Worm (Caenorhabditis elegans) whole organism, L1 larva: ENCODE measurements around the gene C45G9.10.

Source experiments
- C16A3.4 ChIP-seq: fragments of 150-350 bp; optimal IDR thresholded peaks from 2 replicates; lab custom pipeline; 2014; ENCODE audit warnings: missing biosample characterization, missing genetic modification characterization
- C34B4.2 ChIP-seq: sonication (generic microtip); optimal IDR thresholded peaks from 2 replicates; lab custom pipeline; 2017; ENCODE audit warnings: mild to moderate bottlenecking, missing genetic modification characterization, missing compliant biosample characterization
- Y116A8C.19 ChIP-seq: sonication (generic microtip); optimal IDR thresholded peaks from 2 replicates; lab custom pipeline; 2016; ENCODE audit warnings: missing compliant biosample characterization, missing genetic modification characterization, borderline replicate concordance
- aha-1 ChIP-seq: fragments of 150-350 bp; optimal IDR thresholded peaks from 2 replicates; lab custom pipeline; 2014; ENCODE audit warnings: missing biosample characterization, missing genetic modification characterization
- alr-1 ChIP-seq: fragments of 200-800 bp; sonication (Bioruptor generic); optimal IDR thresholded peaks from 2 replicates; lab custom pipeline; 2018; ENCODE audit warnings: borderline replicate concordance, mild to moderate bottlenecking, missing genetic modification characterization, missing compliant biosample characterization
- aly-2 ChIP-seq: fragments of 150-350 bp; optimal IDR thresholded peaks from 2 replicates; lab custom pipeline; 2014; ENCODE audit warnings: missing biosample characterization, missing genetic modification characterization
- blmp-1 ChIP-seq: fragments of 150-350 bp; optimal IDR thresholded peaks from 2 replicates; lab custom pipeline; 2014; ENCODE audit warnings: missing biosample characterization, missing genetic modification characterization
- ceh-63 ChIP-seq: fragments of 200-800 bp; sonication (Bioruptor generic); optimal IDR thresholded peaks from 2 replicates; lab custom pipeline; 2018; ENCODE audit warnings: mild to moderate bottlenecking, missing genetic modification characterization, missing compliant biosample characterization
- ceh-8 ChIP-seq: fragments of 200-800 bp; sonication (Bioruptor generic); optimal IDR thresholded peaks from 2 replicates; lab custom pipeline; 2018; ENCODE audit warnings: mild to moderate bottlenecking, missing genetic modification characterization, moderate library complexity, missing compliant biosample characterization
- ceh-88 ChIP-seq: fragments of 200-800 bp; sonication (Bioruptor generic); IDR thresholded peaks from 2 replicates; pipeline ENCODE4 v1.3.6; 2022; ENCODE audit warnings: missing genetic modification characterization, missing compliant biosample characterization
- ceh-90 ChIP-seq: sonication (generic microtip); optimal IDR thresholded peaks from 2 replicates; lab custom pipeline; 2016; ENCODE audit warnings: missing genetic modification characterization, missing compliant biosample characterization
- dpl-1 ChIP-seq, 3 experiments: fragments of 150-350 bp in 2 of 3; sonication (generic microtip) in 1 of 3; optimal IDR thresholded peaks; 2 replicates each; lab custom pipeline; 2014 to 2017; ENCODE audit warnings: missing biosample characterization in 3 of 3, missing genetic modification characterization in 3 of 3, missing genetic modification reagents in 3 of 3
- efl-1 ChIP-seq, 4 experiments: fragments of 150-350 bp; optimal IDR thresholded peaks in 3 of 4; peaks in 1 of 4; 1 replicate in 1 of 4; 2 replicates in 3 of 4; lab custom pipeline; 2014; ENCODE audit warnings: missing biosample characterization in 2 of 4, missing genetic modification characterization in 2 of 4, missing genetic modification reagents in 2 of 4
- egl-27 ChIP-seq, 2 experiments: fragments of 150-350 bp in 1 of 2; sonication (generic microtip); optimal IDR thresholded peaks; 3 replicates each; lab custom pipeline; 2017 to 2018; ENCODE audit warnings: missing biosample characterization in 2 of 2, missing genetic modification characterization in 2 of 2, missing genetic modification reagents in 2 of 2
- elt-2 ChIP-seq: sonication (generic microtip); optimal IDR thresholded peaks from 2 replicates; lab custom pipeline; 2016; ENCODE audit warnings: missing genetic modification characterization, mild to moderate bottlenecking, inconsistent platforms, missing compliant biosample characterization, missing genetic modification reagents
- elt-3 ChIP-seq, 6 experiments: fragments of 150-350 bp in 1 of 6; sonication (generic microtip); optimal IDR thresholded peaks; 2 replicates each; lab custom pipeline; 2017 to 2018; ENCODE audit warnings: missing biosample characterization in 6 of 6, missing genetic modification characterization in 6 of 6, inconsistent platforms in 1 of 6
- fkh-10 ChIP-seq: sonication (generic microtip); optimal IDR thresholded peaks from 2 replicates; lab custom pipeline; 2017; ENCODE audit warnings: missing biosample characterization, missing genetic modification reagents, missing genetic modification characterization
- fos-1 ChIP-seq: fragments of 150-350 bp; optimal IDR thresholded peaks from 2 replicates; lab custom pipeline; 2014; ENCODE audit warnings: missing biosample characterization, missing genetic modification characterization
- grh-1 ChIP-seq: fragments of 200-800 bp; sonication (Bioruptor generic); IDR thresholded peaks from 2 replicates; pipeline ENCODE4 v1.3.6; 2022; ENCODE audit warnings: missing genetic modification reagents, missing genetic modification characterization, missing compliant biosample characterization
- hlh-4 ChIP-seq: sonication (generic microtip); optimal IDR thresholded peaks from 2 replicates; lab custom pipeline; 2016; ENCODE audit warnings: mild to moderate bottlenecking, missing genetic modification characterization, missing compliant biosample characterization
- isw-1 ChIP-seq: fragments of 200-800 bp; sonication (Bioruptor generic); IDR thresholded peaks from 2 replicates; pipeline ENCODE4 v1.3.6; 2022; ENCODE audit warnings: missing genetic modification characterization, missing compliant biosample characterization
- jun-1 ChIP-seq: fragments of 150-350 bp; optimal IDR thresholded peaks from 2 replicates; lab custom pipeline; 2014; ENCODE audit warnings: missing biosample characterization, missing genetic modification reagents, missing genetic modification characterization
- lin-14 ChIP-seq: fragments of 200-800 bp; sonication (Bioruptor generic); optimal IDR thresholded peaks from 2 replicates; lab custom pipeline; 2018; ENCODE audit warnings: mild to moderate bottlenecking, missing genetic modification characterization, moderate library complexity, missing compliant biosample characterization
- lin-15B ChIP-seq: fragments of 150-350 bp; sonication (generic microtip); optimal IDR thresholded peaks from 3 replicates; lab custom pipeline; 2014; ENCODE audit warnings: missing biosample characterization, missing genetic modification characterization
- lin-35 ChIP-seq, 2 experiments: fragments of 150-350 bp; optimal IDR thresholded peaks; 2 replicates each; lab custom pipeline; 2014; ENCODE audit warnings: missing biosample characterization in 2 of 2, missing genetic modification characterization in 2 of 2, missing genetic modification reagents in 2 of 2
- lin-39 ChIP-seq: fragments of 150-350 bp; optimal IDR thresholded peaks from 2 replicates; lab custom pipeline; 2014; ENCODE audit warnings: missing biosample characterization, missing genetic modification reagents, missing genetic modification characterization
- lir-3 ChIP-seq: sonication (generic microtip); optimal IDR thresholded peaks from 2 replicates; lab custom pipeline; 2016; ENCODE audit warnings: mild to moderate bottlenecking, missing genetic modification characterization, moderate library complexity, missing compliant biosample characterization; ENCODE audit not compliant: poor library complexity
- lsy-2 ChIP-seq, 2 experiments: fragments of 150-350 bp; optimal IDR thresholded peaks; 2 replicates each; lab custom pipeline; 2014; ENCODE audit warnings: missing biosample characterization in 2 of 2, missing genetic modification characterization in 2 of 2
- mdl-1 ChIP-seq, 2 experiments: fragments of 150-350 bp; optimal IDR thresholded peaks; 2 replicates each; lab custom pipeline; 2014 to 2017; ENCODE audit warnings: missing biosample characterization in 2 of 2, missing genetic modification characterization in 2 of 2, inconsistent platforms in 1 of 2
- mef-2 ChIP-seq: fragments of 150-350 bp; optimal IDR thresholded peaks from 2 replicates; lab custom pipeline; 2014; ENCODE audit warnings: missing biosample characterization, missing genetic modification characterization
- mep-1 ChIP-seq: fragments of 150-350 bp; optimal IDR thresholded peaks from 2 replicates; lab custom pipeline; 2014; ENCODE audit warnings: missing biosample characterization, missing genetic modification characterization
- nhr-11 ChIP-seq: fragments of 150-350 bp; optimal IDR thresholded peaks from 2 replicates; lab custom pipeline; 2014; ENCODE audit warnings: missing biosample characterization, missing genetic modification characterization
- nhr-19 ChIP-seq: fragments of 200-800 bp; sonication (Bioruptor generic); conservative IDR thresholded peaks from 2 replicates; pipeline ENCODE4 v1.3.6; 2022; ENCODE audit warnings: missing genetic modification characterization, missing compliant biosample characterization
- nhr-20 ChIP-seq: sonication (generic microtip); optimal IDR thresholded peaks from 2 replicates; lab custom pipeline; 2016; ENCODE audit warnings: mild to moderate bottlenecking, missing genetic modification characterization, missing compliant biosample characterization
- nhr-28 ChIP-seq: fragments of 150-350 bp; optimal IDR thresholded peaks from 2 replicates; lab custom pipeline; 2014; ENCODE audit warnings: missing biosample characterization, missing genetic modification characterization
- nhr-47 ChIP-seq: sonication (generic microtip); optimal IDR thresholded peaks from 2 replicates; lab custom pipeline; 2016; ENCODE audit warnings: mild to moderate bottlenecking, missing genetic modification characterization, moderate library complexity, missing compliant biosample characterization
- nhr-71 ChIP-seq: sonication (generic microtip); optimal IDR thresholded peaks from 2 replicates; lab custom pipeline; 2016; ENCODE audit warnings: mild to moderate bottlenecking, missing genetic modification characterization, moderate library complexity, missing compliant biosample characterization
- nhr-76 ChIP-seq: sonication (generic microtip); optimal IDR thresholded peaks from 2 replicates; lab custom pipeline; 2017; ENCODE audit warnings: missing biosample characterization, missing genetic modification characterization
- nhr-77 ChIP-seq: fragments of 150-350 bp; optimal IDR thresholded peaks from 2 replicates; lab custom pipeline; 2014; ENCODE audit warnings: missing biosample characterization, missing genetic modification characterization
- nhr-85 ChIP-seq: sonication (generic microtip); peaks from one replicate; lab custom pipeline; 2016; ENCODE audit warnings: missing genetic modification characterization, inconsistent platforms, missing compliant biosample characterization
- pqm-1 ChIP-seq: sonication (generic microtip); optimal IDR thresholded peaks from 3 replicates; lab custom pipeline; 2017; ENCODE audit warnings: missing biosample characterization, missing genetic modification characterization
- rnt-1 ChIP-seq: sonication (generic microtip); optimal IDR thresholded peaks from 2 replicates; lab custom pipeline; 2016; ENCODE audit warnings: mild to moderate bottlenecking, missing genetic modification characterization, moderate library complexity, missing compliant biosample characterization
- skn-1 ChIP-seq: fragments of 150-350 bp; optimal IDR thresholded peaks from 2 replicates; lab custom pipeline; 2014; ENCODE audit warnings: missing biosample characterization, missing genetic modification characterization
- tbx-2 ChIP-seq: sonication (generic microtip); optimal IDR thresholded peaks from 2 replicates; lab custom pipeline; 2016; ENCODE audit warnings: missing genetic modification characterization, missing compliant biosample characterization
- unc-130 ChIP-seq: fragments of 150-350 bp; optimal IDR thresholded peaks from 2 replicates; lab custom pipeline; 2017; ENCODE audit warnings: missing biosample characterization, missing genetic modification characterization, inconsistent platforms
- unc-30 ChIP-seq: sonication (generic microtip); optimal IDR thresholded peaks from 2 replicates; lab custom pipeline; 2017; ENCODE audit warnings: missing biosample characterization, missing genetic modification characterization
- unc-62 ChIP-seq: fragments of 150-350 bp; optimal IDR thresholded peaks from 2 replicates; lab custom pipeline; 2014; ENCODE audit warnings: missing biosample characterization, missing genetic modification reagents, missing genetic modification characterization
- vab-15 ChIP-seq: sonication (generic microtip); optimal IDR thresholded peaks from 2 replicates; lab custom pipeline; 2017; ENCODE audit warnings: missing genotype, mild to moderate bottlenecking, missing genetic modification characterization, missing compliant biosample characterization
- xbp-1 ChIP-seq: sonication (generic microtip); optimal IDR thresholded peaks from 2 replicates; lab custom pipeline; 2016; ENCODE audit warnings: missing genetic modification characterization, missing compliant biosample characterization
- zip-4 ChIP-seq: fragments of 200-800 bp; sonication (Bioruptor generic); optimal IDR thresholded peaks from 2 replicates; lab custom pipeline; 2018; ENCODE audit warnings: mild to moderate bottlenecking, missing genetic modification characterization, moderate library complexity, missing compliant biosample characterization
- ztf-11 ChIP-seq, 2 experiments: sonication (generic microtip); optimal IDR thresholded peaks; 2 replicates each; lab custom pipeline; 2016 to 2017; ENCODE audit warnings: missing genetic modification characterization in 2 of 2, missing biosample characterization in 1 of 2, missing compliant biosample characterization in 1 of 2
- ztf-4 ChIP-seq: fragments of 150-350 bp; optimal IDR thresholded peaks from 2 replicates; lab custom pipeline; 2014; ENCODE audit warnings: missing biosample characterization, missing genetic modification characterization

The C45G9.10 gene

DNA sequence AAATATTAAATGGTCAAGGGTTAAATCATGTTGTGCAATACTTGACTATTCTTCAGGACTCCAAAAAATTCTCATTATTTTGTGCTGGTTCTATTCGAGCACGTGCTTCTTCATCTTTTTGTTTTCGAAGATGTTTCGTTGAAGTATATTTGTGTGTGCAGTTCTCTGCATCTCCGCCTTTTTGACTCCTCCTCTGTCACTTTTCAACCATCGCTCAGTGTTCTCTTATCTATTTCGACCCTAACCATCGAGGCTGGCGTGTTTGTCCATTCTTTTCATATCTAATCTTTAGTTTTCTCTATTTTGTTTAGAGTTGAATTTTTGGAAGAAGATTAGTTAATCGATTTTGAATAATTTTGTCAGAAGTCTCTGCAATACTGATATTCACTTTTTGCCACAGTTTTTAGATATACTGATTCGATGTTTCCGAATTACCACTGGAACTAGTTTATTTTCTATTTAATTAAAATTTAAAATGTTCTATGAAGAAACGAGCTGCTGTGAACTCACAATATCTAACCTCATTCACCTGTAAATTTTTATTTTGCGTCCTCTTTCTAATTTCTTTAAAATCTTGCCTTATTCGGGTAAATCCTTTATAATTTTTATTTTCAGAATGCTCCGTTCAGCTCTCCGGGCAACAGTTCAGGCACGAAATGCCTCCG is 15.6 kb upstream of the C45G9.10 start, which contains the start of gene alh-1:
TSS of gene alh-1 (plus strand) at position 615 of the 665 bp plus-strand sequence.
- TF ChIP-seq lin-15B (tag; lab: Kevin White, UChicago) = no peak
- no peak for TF ChIP-seq fos-1
- TF ChIP-seq C16A3.4 (tag; lab: Kevin White, UChicago) = no peak
- peak; percentile 53 for TF ChIP-seq lin-14 (GFP tag; lab: Kevin White, UChicago)
- TF ChIP-seq Y116A8C.19 = no peak
- no peak for TF ChIP-seq aha-1 (tag; lab: Kevin White, UChicago)
- peak; percentile 21 for TF ChIP-seq mep-1 (tag; lab: Kevin White, UChicago)
- TF ChIP-seq dpl-1 (GFP tag; optimal IDR thresholded peaks at IDR 0.05; lab: Kevin White, UChicago) = no peak
- no peak for TF ChIP-seq unc-130 (tag; lab: Kevin White, UChicago)
- no peak for TF ChIP-seq nhr-47 (tag; lab: Kevin White, UChicago)
- TF ChIP-seq ceh-8 (GFP tag; lab: Kevin White, UChicago) = no peak
- TF ChIP-seq nhr-85 (tag; lab: Kevin White, UChicago) = peak; percentile 57
- no peak for TF ChIP-seq jun-1
- no peak for TF ChIP-seq aly-2 (tag; lab: Kevin White, UChicago)
- TF ChIP-seq hlh-4 (tag; lab: Kevin White, UChicago) = no peak
- TF ChIP-seq nhr-11 = no peak
- TF ChIP-seq lin-35 (GFP tag; optimal IDR thresholded peaks at IDR 0.05; lab: Kevin White, UChicago) = peak in 1 of 2 experiments; percentile 7
- TF ChIP-seq xbp-1 (tag; lab: Kevin White, UChicago) = no peak
- TF ChIP-seq lir-3 = no peak
- peak in 1 of 2 experiments; percentile 57 for TF ChIP-seq mdl-1 (tag; optimal IDR thresholded peaks at IDR 0.05; lab: Kevin White, UChicago)
- TF ChIP-seq unc-62 = no peak
- TF ChIP-seq ceh-63 (GFP tag; lab: Kevin White, UChicago) = no peak
- peak; percentile 48 for TF ChIP-seq elt-2 (tag; lab: Kevin White, UChicago)
- TF ChIP-seq ceh-90 (tag; lab: Kevin White, UChicago) = no peak
- TF ChIP-seq lsy-2 (tag; optimal IDR thresholded peaks at IDR 0.05; lab: Kevin White, UChicago) = peak in 1 of 2 experiments; percentile 4
- no peak for TF ChIP-seq zip-4 (GFP tag; lab: Kevin White, UChicago)
- no peak for TF ChIP-seq pqm-1 (tag; lab: Kevin White, UChicago)
- no peak for TF ChIP-seq skn-1 (tag; lab: Kevin White, UChicago)
- TF ChIP-seq ceh-88 (GFP tag; lab: Robert Waterston, UW) = no peak
- peak; percentile 43 for TF ChIP-seq nhr-71
- no peak for TF ChIP-seq mef-2 (tag; lab: Kevin White, UChicago)
- TF ChIP-seq unc-30 (tag; lab: Kevin White, UChicago) = no peak
- no peak for TF ChIP-seq grh-1 (GFP tag; lab: Robert Waterston, UW)
- no peak for TF ChIP-seq nhr-28 (tag; lab: Kevin White, UChicago)
- TF ChIP-seq C34B4.2 (tag; lab: Kevin White, UChicago) = no peak
- TF ChIP-seq ztf-4 = no peak
- peak; percentile 49 for TF ChIP-seq nhr-19 (GFP tag; lab: Robert Waterston, UW)
- no peak for TF ChIP-seq nhr-76 (tag; lab: Kevin White, UChicago)
- TF ChIP-seq tbx-2 (tag; lab: Kevin White, UChicago) = no peak
- no peak for TF ChIP-seq isw-1
- no peak for TF ChIP-seq elt-3 (tag; optimal IDR thresholded peaks at IDR 0.05; lab: Kevin White, UChicago)
- peak; percentile 57 for TF ChIP-seq nhr-20 (tag; lab: Kevin White, UChicago)
- peak in 1 of 2 experiments; percentile 6 for TF ChIP-seq efl-1 (optimal IDR thresholded peaks at IDR 0.05; lab: Kevin White, UChicago)
- TF ChIP-seq efl-1 (GFP tag; optimal IDR thresholded peaks at IDR 0.05 in 1 of 2; lab: Kevin White, UChicago) = peak in 1 of 2 experiments; percentile 88
- TF ChIP-seq lin-39 (tag; lab: Kevin White, UChicago) = no peak
- peak; percentile 39 for TF ChIP-seq blmp-1
- TF ChIP-seq ztf-11 (tag; optimal IDR thresholded peaks at IDR 0.05; lab: Kevin White, UChicago) = no peak
- TF ChIP-seq vab-15 (tag; lab: Kevin White, UChicago) = no peak
- no peak for TF ChIP-seq alr-1
- peak; percentile 2 for TF ChIP-seq nhr-77 (tag; lab: Kevin White, UChicago)
- TF ChIP-seq rnt-1 = no peak
- TF ChIP-seq fkh-10 = no peak
- no peak for TF ChIP-seq egl-27 (tag; optimal IDR thresholded peaks at IDR 0.05; lab: Kevin White, UChicago)
